Fruit fly (Drosophila melanogaster) whole organism, embryonic: ENCODE data around the gene PolE2.

Source experiments
- Bdp1 ChIP-seq: fragments of 200-800 bp; sonication (Bioruptor generic); optimal IDR thresholded peaks from 3 replicates; lab custom pipeline; 2016; ENCODE audit warnings: missing biosample characterization, missing genetic modification characterization
- CG10321 ChIP-seq: fragments of 200-800 bp; sonication (Bioruptor generic); IDR thresholded peaks from 2 replicates; pipeline ENCODE4 v1.3.6; 2022; ENCODE audit warnings: missing biosample characterization, missing genetic modification characterization
- CG10979 ChIP-seq: fragments of 200-800 bp; sonication (Bioruptor generic); optimal IDR thresholded peaks from 2 replicates; lab custom pipeline; 2018; ENCODE audit warnings: missing biosample characterization, mild to moderate bottlenecking, missing genetic modification characterization, moderate library complexity
- CG12659 ChIP-seq: fragments of 200-800 bp; sonication (Bioruptor generic); optimal IDR thresholded peaks from 3 replicates; lab custom pipeline; 2017; ENCODE audit warnings: mild to moderate bottlenecking, missing biosample characterization, missing genetic modification reagents, missing genetic modification characterization
- CG12942 ChIP-seq: fragments of 200-800 bp; sonication (Bioruptor generic); optimal IDR thresholded peaks from 3 replicates; lab custom pipeline; 2016; ENCODE audit warnings: missing biosample characterization, missing genetic modification characterization
- CG13287 ChIP-seq: fragments of 200-800 bp; sonication (Bioruptor generic); IDR thresholded peaks from 2 replicates; pipeline ENCODE4 v1.3.6; 2022; ENCODE audit warnings: missing biosample characterization, missing genetic modification characterization; ENCODE audit not compliant: partially characterized antibody
- CG13775 ChIP-seq: fragments of 200-800 bp; sonication (Bioruptor generic); optimal IDR thresholded peaks from 3 replicates; lab custom pipeline; 2017; ENCODE audit warnings: missing biosample characterization, mild to moderate bottlenecking, missing genetic modification characterization
- CG14965 ChIP-seq: fragments of 200-800 bp; sonication (Bioruptor generic); optimal IDR thresholded peaks from 2 replicates; lab custom pipeline; 2016; ENCODE audit warnings: missing biosample characterization, missing genetic modification characterization, borderline replicate concordance
- CG15601 ChIP-seq: fragments of 200-800 bp; sonication (Bioruptor generic); optimal IDR thresholded peaks from 3 replicates; lab custom pipeline; 2019; ENCODE audit warnings: missing biosample characterization, mild to moderate bottlenecking, missing genetic modification characterization, moderate library complexity
- CG1647 ChIP-seq: fragments of 200-800 bp; sonication (Bioruptor generic); optimal IDR thresholded peaks from 3 replicates; lab custom pipeline; 2016; ENCODE audit warnings: missing biosample characterization, missing genetic modification characterization
- CG16779 ChIP-seq: fragments of 200-800 bp; sonication (Bioruptor generic); IDR thresholded peaks from 2 replicates; pipeline ENCODE4 v1.3.6; 2022; ENCODE audit warnings: missing biosample characterization, missing genetic modification characterization
- CG18476 ChIP-seq: fragments of 200-800 bp; sonication (Bioruptor generic); optimal IDR thresholded peaks from 2 replicates; lab custom pipeline; 2016; ENCODE audit warnings: missing biosample characterization, mild to moderate bottlenecking, missing genetic modification characterization
- CG2202 ChIP-seq: fragments of 200-800 bp; sonication (Bioruptor generic); optimal IDR thresholded peaks from 2 replicates; lab custom pipeline; 2018; ENCODE audit warnings: missing biosample characterization, mild to moderate bottlenecking, missing genetic modification characterization
- CG32532 ChIP-seq: fragments of 200-800 bp; sonication (Bioruptor generic); IDR thresholded peaks from 2 replicates; pipeline ENCODE4 v1.3.6; 2022; ENCODE audit warnings: missing biosample characterization, missing genetic modification characterization
- CG32767 ChIP-seq: fragments of 200-800 bp; sonication (Bioruptor generic); IDR thresholded peaks from 2 replicates; pipeline ENCODE4 v1.3.6; 2022; ENCODE audit warnings: missing biosample characterization, missing genetic modification characterization
- CG33213 ChIP-seq: fragments of 200-800 bp; sonication (Bioruptor generic); optimal IDR thresholded peaks from 3 replicates; lab custom pipeline; 2016; ENCODE audit warnings: missing biosample characterization, missing genetic modification characterization
- CG4707 ChIP-seq: fragments of 200-800 bp; sonication (Bioruptor generic); optimal IDR thresholded peaks from 2 replicates; lab custom pipeline; 2018; ENCODE audit warnings: missing biosample characterization, mild to moderate bottlenecking, missing genetic modification characterization, moderate library complexity
- CG4820 ChIP-seq: fragments of 200-800 bp; sonication (Bioruptor generic); optimal IDR thresholded peaks from 3 replicates; lab custom pipeline; 2016; ENCODE audit warnings: missing biosample characterization, missing genetic modification characterization
- CG7839 ChIP-seq: fragments of 200-800 bp; sonication (Bioruptor generic); optimal IDR thresholded peaks from 3 replicates; lab custom pipeline; 2018; ENCODE audit warnings: missing biosample characterization, mild to moderate bottlenecking, missing genetic modification characterization, moderate library complexity
- CG8765 ChIP-seq: fragments of 200-800 bp; sonication (Bioruptor generic); IDR thresholded peaks from 2 replicates; pipeline ENCODE4 v1.3.6; 2022; ENCODE audit warnings: missing biosample characterization, missing genetic modification characterization
- CG9437 ChIP-seq: fragments of 200-800 bp; sonication (Bioruptor generic); optimal IDR thresholded peaks from 2 replicates; lab custom pipeline; 2018; ENCODE audit warnings: missing biosample characterization, mild to moderate bottlenecking, missing genetic modification characterization
- CkIIα-i1 ChIP-seq: fragments of 200-800 bp; sonication (Bioruptor generic); IDR thresholded peaks from 2 replicates; pipeline ENCODE4 v1.3.6; 2022; ENCODE audit warnings: missing biosample characterization, missing genetic modification characterization
- Dfd ChIP-seq, 2 experiments: fragments of >200 bp; optimal IDR thresholded peaks; 2 replicates each; lab custom pipeline; 2017; ENCODE audit warnings: missing biosample characterization in 2 of 2, missing genetic modification characterization in 2 of 2
- HLH3B ChIP-seq: fragments of 200-800 bp; sonication (Bioruptor generic); IDR thresholded peaks from 2 replicates; pipeline ENCODE4 v1.3.6; 2022; ENCODE audit warnings: missing biosample characterization, missing genetic modification characterization
- Hand ChIP-seq: fragments of 200-800 bp; sonication (Bioruptor generic); optimal IDR thresholded peaks from 2 replicates; lab custom pipeline; 2017; ENCODE audit warnings: mild to moderate bottlenecking, missing biosample characterization, missing genetic modification reagents, missing genetic modification characterization
- Hmr ChIP-seq: fragments of 200-800 bp; sonication (Bioruptor generic); optimal IDR thresholded peaks from 3 replicates; lab custom pipeline; 2017; ENCODE audit warnings: mild to moderate bottlenecking, missing biosample characterization, missing genetic modification reagents, missing genetic modification characterization
- Lhr ChIP-seq: fragments of 200-800 bp; sonication (Bioruptor generic); optimal IDR thresholded peaks from 3 replicates; lab custom pipeline; 2017; ENCODE audit warnings: mild to moderate bottlenecking, missing biosample characterization, missing genetic modification reagents, missing genetic modification characterization
- Mad ChIP-seq: fragments of 200-800 bp; sonication (Bioruptor generic); optimal IDR thresholded peaks from 2 replicates; lab custom pipeline; 2016; ENCODE audit warnings: missing biosample characterization, missing genetic modification characterization
- NFAT ChIP-seq: fragments of 200-800 bp; sonication (Bioruptor generic); IDR thresholded peaks from 2 replicates; pipeline ENCODE4 v1.3.6; 2022; ENCODE audit warnings: missing biosample characterization, missing genetic modification characterization
- Opbp ChIP-seq: fragments of 200-800 bp; sonication (Bioruptor generic); IDR thresholded peaks from 3 replicates; pipeline ENCODE4 v1.3.6; 2022; ENCODE audit warnings: missing biosample characterization, missing genetic modification characterization; ENCODE audit not compliant: partially characterized antibody
- Sin3A ChIP-seq: fragments of >200 bp; optimal IDR thresholded peaks from 2 replicates; lab custom pipeline; 2018
- Sry-β ChIP-seq: fragments of 200-800 bp; sonication (Bioruptor generic); optimal IDR thresholded peaks from 2 replicates; lab custom pipeline; 2018; ENCODE audit warnings: missing biosample characterization, mild to moderate bottlenecking, missing genetic modification characterization, moderate library complexity
- TFAM ChIP-seq: fragments of 200-800 bp; sonication (Bioruptor generic); optimal IDR thresholded peaks from 2 replicates; lab custom pipeline; 2017; ENCODE audit warnings: missing biosample characterization, missing genetic modification characterization, inconsistent platforms
- YL-1 ChIP-seq: fragments of 200-800 bp; sonication (Bioruptor generic); optimal IDR thresholded peaks from 3 replicates; lab custom pipeline; 2017; ENCODE audit warnings: missing biosample characterization, mild to moderate bottlenecking, missing genetic modification characterization
- ase ChIP-seq: fragments of 200-800 bp; sonication (Bioruptor generic); IDR thresholded peaks from 3 replicates; pipeline ENCODE4 v1.3.6; 2022; ENCODE audit warnings: missing biosample characterization, missing genetic modification characterization
- bigmax ChIP-seq: fragments of 200-800 bp; sonication (Bioruptor generic); optimal IDR thresholded peaks from 2 replicates; lab custom pipeline; 2018; ENCODE audit warnings: missing biosample characterization, mild to moderate bottlenecking, missing genetic modification characterization
- br ChIP-seq: fragments of >200 bp; optimal IDR thresholded peaks from 2 replicates; lab custom pipeline; 2017
- danr ChIP-seq: fragments of 200-800 bp; sonication (Bioruptor generic); IDR thresholded peaks from 2 replicates; pipeline ENCODE4 v1.3.6; 2022; ENCODE audit warnings: missing biosample characterization, missing genetic modification characterization
- exex ChIP-seq: fragments of 200-800 bp; sonication (Bioruptor generic); optimal IDR thresholded peaks from 4 replicates; lab custom pipeline; 2018; ENCODE audit warnings: missing biosample characterization, mild to moderate bottlenecking, missing genetic modification characterization, moderate library complexity
- eyg ChIP-seq: fragments of 200-800 bp; sonication (Bioruptor generic); optimal IDR thresholded peaks from 3 replicates; lab custom pipeline; 2016; ENCODE audit warnings: missing biosample characterization, missing genetic modification characterization
- fu2 ChIP-seq: fragments of 200-800 bp; sonication (Bioruptor generic); optimal IDR thresholded peaks from 2 replicates; lab custom pipeline; 2016; ENCODE audit warnings: missing biosample characterization, missing genetic modification characterization
- ham ChIP-seq: fragments of 200-800 bp; sonication (Bioruptor generic); IDR thresholded peaks from 2 replicates; pipeline ENCODE4 v1.3.6; 2022; ENCODE audit warnings: missing biosample characterization, missing genetic modification characterization
- hth ChIP-seq: fragments of >200 bp; optimal IDR thresholded peaks from 2 replicates; lab custom pipeline; 2017; ENCODE audit warnings: inconsistent platforms
- knrl ChIP-seq: fragments of 200-800 bp; sonication (Bioruptor generic); IDR thresholded peaks from 3 replicates; pipeline ENCODE4 v1.3.6; 2022; ENCODE audit warnings: missing biosample characterization, missing genetic modification characterization; ENCODE audit not compliant: partially characterized antibody
- pb ChIP-seq: fragments of 200-800 bp; sonication (Bioruptor generic); optimal IDR thresholded peaks from 3 replicates; lab custom pipeline; 2016; ENCODE audit warnings: missing biosample characterization, missing genetic modification characterization
- pnt ChIP-seq: fragments of 200-800 bp; sonication (Bioruptor generic); optimal IDR thresholded peaks from 3 replicates; lab custom pipeline; 2016; ENCODE audit warnings: missing biosample characterization, missing genetic modification characterization
- pros ChIP-seq: fragments of 200-800 bp; sonication (Bioruptor generic); optimal IDR thresholded peaks from 3 replicates; lab custom pipeline; 2019; ENCODE audit warnings: missing biosample characterization, mild to moderate bottlenecking, missing genetic modification characterization, moderate library complexity
- run ChIP-seq: fragments of 200-800 bp; sonication (Bioruptor generic); optimal IDR thresholded peaks from 3 replicates; lab custom pipeline; 2018; ENCODE audit warnings: missing biosample characterization, mild to moderate bottlenecking, missing genetic modification characterization
- so ChIP-seq: fragments of 200-800 bp; sonication (Bioruptor generic); IDR thresholded peaks from 3 replicates; pipeline ENCODE4 v1.3.6; 2022; ENCODE audit warnings: missing biosample characterization, missing genetic modification characterization
- sqz ChIP-seq: fragments of 200-800 bp; sonication (Bioruptor generic); optimal IDR thresholded peaks from 3 replicates; lab custom pipeline; 2018; ENCODE audit warnings: missing biosample characterization, mild to moderate bottlenecking, missing genetic modification characterization
- tup ChIP-seq: fragments of 200-800 bp; sonication (Bioruptor generic); optimal IDR thresholded peaks from 2 replicates; lab custom pipeline; 2016; ENCODE audit warnings: missing biosample characterization, mild to moderate bottlenecking, missing genetic modification characterization, moderate library complexity
- unpg ChIP-seq: fragments of 200-800 bp; sonication (Bioruptor generic); optimal IDR thresholded peaks from 3 replicates; lab custom pipeline; 2018; ENCODE audit warnings: missing biosample characterization, mild to moderate bottlenecking, missing genetic modification characterization, moderate library complexity

The PolE2 gene

dm6 chr3L:5932363-5932914 is 35.2 kb upstream of the PolE2 start, which contains the start of gene Rcc1 (continued):
- TF ChIP-seq bigmax (GFP tag; lab: Kevin White, UChicago), result peak; percentile 94
- TF ChIP-seq CG16779 (GFP tag; lab: Robert Waterston, UW), result no peak
- TF ChIP-seq ase, result no peak
- TF ChIP-seq exex, result no peak
- peak; percentile 78 for TF ChIP-seq CG13287 (GFP tag; lab: Robert Waterston, UW)
- no peak for TF ChIP-seq fu2 (GFP tag; lab: Kevin White, UChicago)
- no peak for TF ChIP-seq Dfd (GFP tag; optimal IDR thresholded peaks at IDR 0.05; lab: Kevin White, UChicago)
- TF ChIP-seq CkIIα-i1 (GFP tag; lab: Robert Waterston, UW), result no peak
- no peak for TF ChIP-seq CG32532
- no peak for TF ChIP-seq danr
- TF ChIP-seq unpg (GFP tag; lab: Kevin White, UChicago), result no peak
- no peak for TF ChIP-seq CG18476
- no peak for TF ChIP-seq TFAM
- TF ChIP-seq YL-1 (GFP tag; lab: Kevin White, UChicago), result peak; percentile 28
- TF ChIP-seq hth, result no peak
- no peak for TF ChIP-seq tup (GFP tag; lab: Kevin White, UChicago)
- peak; percentile 83 for TF ChIP-seq Lhr
- no peak for TF ChIP-seq CG32767 (GFP tag; lab: Robert Waterston, UW)
- no peak for TF ChIP-seq br (lab: Kevin White, UChicago)
- TF ChIP-seq CG10979 (tag; lab: Kevin White, UChicago), result no peak
- no peak for TF ChIP-seq Hmr (GFP tag; lab: Kevin White, UChicago)
- peak; percentile 56; the same call in 2 of the 3 replicates for TF ChIP-seq Opbp (GFP tag; lab: Robert Waterston, UW)
- TF ChIP-seq ham (GFP tag; lab: Robert Waterston, UW), result no peak
- peak; percentile 63 for TF ChIP-seq CG33213 (GFP tag; lab: Kevin White, UChicago)
- no peak for TF ChIP-seq CG14965 (GFP tag; lab: Kevin White, UChicago)
- TF ChIP-seq knrl (GFP tag; lab: Robert Waterston, UW), result peak; percentile 68
- peak; percentile 98 for TF ChIP-seq Sin3A (lab: Kevin White, UChicago)
- peak; percentile 5 for TF ChIP-seq CG13775 (GFP tag; lab: Kevin White, UChicago)
- no peak for TF ChIP-seq CG4707 (GFP tag; lab: Kevin White, UChicago)
- TF ChIP-seq CG12659 (GFP tag; lab: Kevin White, UChicago), result peak; percentile 48
- TF ChIP-seq eyg (GFP tag; lab: Kevin White, UChicago), result no peak
- TF ChIP-seq pb (GFP tag; lab: Kevin White, UChicago), result no peak
- TF ChIP-seq CG10321 (GFP tag; lab: Robert Waterston, UW), result no peak
- TF ChIP-seq CG1647 (GFP tag; lab: Kevin White, UChicago), result peak; percentile 30
- no peak for TF ChIP-seq sqz (GFP tag; lab: Kevin White, UChicago)
- peak; percentile 10 for TF ChIP-seq Bdp1 (GFP tag; lab: Kevin White, UChicago)
- no peak for TF ChIP-seq so (GFP tag; lab: Robert Waterston, UW)
- TF ChIP-seq pros (GFP tag; lab: Kevin White, UChicago), result no peak
- TF ChIP-seq CG9437, result no peak
- TF ChIP-seq run (tag; lab: Kevin White, UChicago), result no peak
- TF ChIP-seq pnt (GFP tag; lab: Kevin White, UChicago), result peak; percentile 13
- no peak for TF ChIP-seq HLH3B (GFP tag; lab: Robert Waterston, UW)
- peak; percentile 0 for TF ChIP-seq Mad (GFP tag; lab: Kevin White, UChicago)
- no peak for TF ChIP-seq Hand (GFP tag; lab: Kevin White, UChicago)
- TF ChIP-seq CG4820 (GFP tag; lab: Kevin White, UChicago), result no peak
- TF ChIP-seq CG7839, result no peak
- no peak for TF ChIP-seq NFAT
- no peak for TF ChIP-seq CG2202 (tag; lab: Kevin White, UChicago)
- peak; percentile 99 for TF ChIP-seq Sry-β (GFP tag; lab: Kevin White, UChicago)
- TF ChIP-seq CG15601 (tag; lab: Kevin White, UChicago), result peak; percentile 32
- TF ChIP-seq CG8765 (GFP tag; lab: Robert Waterston, UW), result no peak
- TF ChIP-seq CG12942 (GFP tag; lab: Kevin White, UChicago), result no peak
